Worm (Caenorhabditis elegans) whole organism, late embryonic: ENCODE measurements around the gene fbxa-138.

Source experiments
- ceh-2 ChIP-seq: sonication (generic microtip); optimal IDR thresholded peaks from 2 replicates; lab custom pipeline; 2016; ENCODE audit warnings: missing genotype, missing genetic modification characterization, missing compliant biosample characterization
- ets-4 ChIP-seq: sonication (generic microtip); optimal IDR thresholded peaks from 2 replicates; lab custom pipeline; 2016; ENCODE audit warnings: missing genetic modification characterization, missing compliant biosample characterization
- fkh-10 ChIP-seq: fragments of 150-350 bp; optimal IDR thresholded peaks from 2 replicates; lab custom pipeline; 2014; ENCODE audit warnings: missing biosample characterization, missing genetic modification reagents, missing genetic modification characterization
- fkh-6 ChIP-seq: sonication (generic microtip); optimal IDR thresholded peaks from 2 replicates; lab custom pipeline; 2016; ENCODE audit warnings: missing genetic modification characterization, missing compliant biosample characterization
- pros-1 ChIP-seq: fragments of 150-350 bp; optimal IDR thresholded peaks from 2 replicates; lab custom pipeline; 2014; ENCODE audit warnings: missing biosample characterization, missing genetic modification reagents, missing genetic modification characterization
- tbx-2 ChIP-seq: sonication (generic microtip); optimal IDR thresholded peaks from 2 replicates; lab custom pipeline; 2016; ENCODE audit warnings: missing genetic modification characterization, missing compliant biosample characterization

- TF ChIP-seq fkh-6, result no peak
- no peak for TF ChIP-seq pros-1
- TF ChIP-seq fkh-10, result no peak
- no peak for TF ChIP-seq tbx-2 (tag; lab: Kevin White, UChicago)
- TF ChIP-seq ceh-2 (tag; lab: Kevin White, UChicago), result no peak
- no peak for TF ChIP-seq ets-4 (tag; lab: Kevin White, UChicago)
Measured at ce11 chrIII:1384092-1384491, at the start of gene fbxa-138, which contains the start of gene Y82E9BR.5.
